Worm (Caenorhabditis elegans): ENCODE measurements around the gene B0252.1.

Gene B0252.1

ce11 chrII:6943299-6944051, 24.0 kb downstream of the B0252.1 start (continued):
- TF ChIP-seq unc-62 (GFP tag; optimal IDR thresholded peaks at IDR 0.05) = no peak
- TF ChIP-seq elt-3 (tag; optimal IDR thresholded peaks at IDR 0.05) = no peak
- peak; percentile 35 for TF ChIP-seq unc-86 (tag; optimal IDR thresholded peaks at IDR 0.05)
- TF ChIP-seq nhr-71 (tag; optimal IDR thresholded peaks at IDR 0.05) = peak; percentile 9
- TF ChIP-seq mep-1 (tag; optimal IDR thresholded peaks at IDR 0.05) = no peak
- TF ChIP-seq lin-13 (GFP tag; optimal IDR thresholded peaks at IDR 0.05) = no peak
- no peak for TF ChIP-seq F16B12.6 (tag; optimal IDR thresholded peaks at IDR 0.05)
- TF ChIP-seq nhr-12 (tag; optimal IDR thresholded peaks at IDR 0.05) = no peak
- no peak for TF ChIP-seq zag-1 (tag; optimal IDR thresholded peaks at IDR 0.05)
- peak; percentile 18 for TF ChIP-seq elt-2 (tag; optimal IDR thresholded peaks at IDR 0.05)

ce11 chrII:6951250-6951806, 31.8 kb downstream of the B0252.1 start, which contains the start of the genes malt-1 and ceh-38:
TSS of gene malt-1 (minus strand) at chrII:6951300.
TSS of gene ceh-38 (plus strand) at chrII:6951526.
- TF ChIP-seq sox-4 (tag; optimal IDR thresholded peaks at IDR 0.05) (peak; percentile 76), lin-15B (tag; optimal IDR thresholded peaks at IDR 0.05) (peak; percentile 74), ztf-4 (tag; optimal IDR thresholded peaks at IDR 0.05) (peak; percentile 94), ces-1 (GFP tag; optimal IDR thresholded peaks at IDR 0.05) (no peak), blmp-1 (tag; optimal IDR thresholded peaks at IDR 0.05) (peak; percentile 86), snpc-4 (tag; optimal IDR thresholded peaks at IDR 0.05) (peak; percentile 93), nhr-28 (tag; optimal IDR thresholded peaks at IDR 0.05) (no peak), hlh-4 (tag; optimal IDR thresholded peaks at IDR 0.05) (no peak), ceh-82 (tag; optimal IDR thresholded peaks at IDR 0.05) (peak; percentile 81 to 94 (median 84)), ceh-63 (GFP tag; optimal IDR thresholded peaks at IDR 0.05) (peak; percentile 84), lin-39 (tag; optimal IDR thresholded peaks at IDR 0.05) (peak; percentile 94), fkh-10 (GFP tag; optimal IDR thresholded peaks at IDR 0.05) (peak; percentile 84), aly-2 (tag; optimal IDR thresholded peaks at IDR 0.05) (peak; percentile 71), hpl-2 (GFP tag; optimal IDR thresholded peaks at IDR 0.05) (peak; percentile 67), alr-1 (tag; optimal IDR thresholded peaks at IDR 0.05; ENCODE audit: borderline replicate concordance) (no peak), nhr-77 (tag; optimal IDR thresholded peaks at IDR 0.05) (peak; percentile 96), mef-2 (tag; optimal IDR thresholded peaks at IDR 0.05) (peak; percentile 78), nhr-19 (GFP tag; conservative IDR thresholded peaks at IDR 0.05) (peak; percentile 92), irx-1 (tag; optimal IDR thresholded peaks at IDR 0.05) (peak; percentile 93), dsc-1 (tag; optimal IDR thresholded peaks at IDR 0.05) (peak; percentile 92), nhr-71 (tag; optimal IDR thresholded peaks at IDR 0.05) (peak; percentile 98), pqm-1 (tag; optimal IDR thresholded peaks at IDR 0.05) (no peak), vab-15 (tag; optimal IDR thresholded peaks at IDR 0.05) (peak; percentile 78), nhr-20 (tag; optimal IDR thresholded peaks at IDR 0.05) (peak; percentile 96), sup-37 (GFP tag; optimal IDR thresholded peaks at IDR 0.05) (peak; percentile 74), lin-13 (GFP tag; optimal IDR thresholded peaks at IDR 0.05) (peak; percentile 96), snu-23 (GFP tag; optimal IDR thresholded peaks at IDR 0.05) (peak; percentile 98), ceh-90 (tag; optimal IDR thresholded peaks at IDR 0.05) (peak; percentile 45), pag-3 (tag; optimal IDR thresholded peaks at IDR 0.05; ENCODE audit: borderline replicate concordance, insufficient read depth) (no peak), lir-3 (tag; optimal IDR thresholded peaks at IDR 0.05; ENCODE audit: poor library complexity) (peak; percentile 87), Y116A8C.19 (tag; optimal IDR thresholded peaks at IDR 0.05; ENCODE audit: borderline replicate concordance) (no peak), C16A3.4 (tag; optimal IDR thresholded peaks at IDR 0.05) (peak; percentile 97), hlh-17 (GFP tag; optimal IDR thresholded peaks at IDR 0.05; ENCODE audit: borderline replicate concordance) (no peak), ceh-8 (GFP tag; optimal IDR thresholded peaks at IDR 0.05) (peak; percentile 71), pax-3 (tag; optimal IDR thresholded peaks at IDR 0.05) (peak; percentile 86), nhr-11 (tag; optimal IDR thresholded peaks at IDR 0.05) (peak; percentile 92), unc-98 (GFP tag; IDR thresholded peaks at IDR 0.05) (0 out of 2 replicates have a peak, but pooled peaks have one; percentile 4), swsn-7 (tag; optimal IDR thresholded peaks at IDR 0.05) (peak; percentile 95), unc-86 (tag; optimal IDR thresholded peaks at IDR 0.05) (peak; percentile 97), F16B12.6 (tag; optimal IDR thresholded peaks at IDR 0.05) (peak; percentile 64), unc-130 (tag; optimal IDR thresholded peaks at IDR 0.05) (peak; percentile 32), nhr-76 (tag; optimal IDR thresholded peaks at IDR 0.05) (no peak), unc-30 (tag; optimal IDR thresholded peaks at IDR 0.05) (peak; percentile 51)
